Fruit fly (Drosophila melanogaster) Kc167 (cell line): ENCODE data around the gene SMC1.

Source experiments
- Myc ChIP-seq: fragments of >200 bp; optimal IDR thresholded peaks from 2 replicates; lab custom pipeline; 2017; ENCODE audit warnings: missing external identifiers
- Sin3A ChIP-seq: fragments of >200 bp; optimal IDR thresholded peaks from 2 replicates; lab custom pipeline; 2018; ENCODE audit warnings: missing external identifiers
- h ChIP-seq: fragments of >200 bp; optimal IDR thresholded peaks from 3 replicates; lab custom pipeline; 2018; ENCODE audit warnings: missing external identifiers
- insv ChIP-seq: fragments of >200 bp; optimal IDR thresholded peaks from 3 replicates; lab custom pipeline; 2018; ENCODE audit warnings: missing external identifiers
- psq ChIP-seq: fragments of >200 bp; optimal IDR thresholded peaks from 2 replicates; lab custom pipeline; 2017; ENCODE audit warnings: missing external identifiers

- TF ChIP-seq insv (no peak), Myc (lab: Kevin White, UChicago) (no peak), psq (no peak), h (no peak), Sin3A (lab: Kevin White, UChicago) (no peak)
These were observed 33.6 kb downstream of the SMC1 start for dm6 chr3R:24091653-24092052.
